Worm (Caenorhabditis elegans) whole organism, L1 larva: Measurements from ENCODE around the gene sri-18.

Experiments used
- C04F5.9 ChIP-seq: sonication (generic microtip); optimal IDR thresholded peaks from 2 replicates; lab custom pipeline; 2016; ENCODE audit warnings: missing genetic modification characterization, missing compliant biosample characterization
- aha-1 ChIP-seq: fragments of 150-350 bp; optimal IDR thresholded peaks from 2 replicates; lab custom pipeline; 2014; ENCODE audit warnings: missing biosample characterization, missing genetic modification characterization
- aly-2 ChIP-seq: fragments of 150-350 bp; optimal IDR thresholded peaks from 2 replicates; lab custom pipeline; 2014; ENCODE audit warnings: missing biosample characterization, missing genetic modification characterization
- blmp-1 ChIP-seq: fragments of 150-350 bp; optimal IDR thresholded peaks from 2 replicates; lab custom pipeline; 2014; ENCODE audit warnings: missing biosample characterization, missing genetic modification characterization
- ceh-8 ChIP-seq: fragments of 200-800 bp; sonication (Bioruptor generic); optimal IDR thresholded peaks from 2 replicates; lab custom pipeline; 2018; ENCODE audit warnings: mild to moderate bottlenecking, missing genetic modification characterization, moderate library complexity, missing compliant biosample characterization
- ceh-82 ChIP-seq, 3 experiments: fragments of 150-350 bp in 1 of 3; sonication (generic microtip) in 2 of 3; optimal IDR thresholded peaks; 2 replicates each; lab custom pipeline; 2014 to 2017; ENCODE audit warnings: missing biosample characterization in 3 of 3, missing genetic modification characterization in 3 of 3
- ceh-88 ChIP-seq: fragments of 200-800 bp; sonication (Bioruptor generic); IDR thresholded peaks from 2 replicates; pipeline ENCODE4 v1.3.6; 2022; ENCODE audit warnings: missing genetic modification characterization, missing compliant biosample characterization
- ceh-90 ChIP-seq: sonication (generic microtip); optimal IDR thresholded peaks from 2 replicates; lab custom pipeline; 2016; ENCODE audit warnings: missing genetic modification characterization, missing compliant biosample characterization
- ces-1 ChIP-seq: fragments of 150-350 bp; optimal IDR thresholded peaks from 2 replicates; lab custom pipeline; 2014; ENCODE audit warnings: missing biosample characterization, missing genetic modification reagents, missing genetic modification characterization
- dsc-1 ChIP-seq: sonication (generic microtip); optimal IDR thresholded peaks from 2 replicates; lab custom pipeline; 2016; ENCODE audit warnings: mild to moderate bottlenecking, missing genetic modification characterization, missing compliant biosample characterization
- efl-1 ChIP-seq, 4 experiments: fragments of 150-350 bp; optimal IDR thresholded peaks in 3 of 4; peaks in 1 of 4; 1 replicate in 1 of 4; 2 replicates in 3 of 4; lab custom pipeline; 2014; ENCODE audit warnings: missing biosample characterization in 2 of 4, missing genetic modification characterization in 2 of 4, missing genetic modification reagents in 2 of 4
- egl-13 ChIP-seq: sonication (generic microtip); optimal IDR thresholded peaks from 2 replicates; lab custom pipeline; 2016; ENCODE audit warnings: missing genotype, missing genetic modification reagents, missing genetic modification characterization, missing compliant biosample characterization
- elt-2 ChIP-seq: sonication (generic microtip); optimal IDR thresholded peaks from 2 replicates; lab custom pipeline; 2016; ENCODE audit warnings: missing genetic modification characterization, mild to moderate bottlenecking, inconsistent platforms, missing compliant biosample characterization, missing genetic modification reagents
- ets-5 ChIP-seq: fragments of 200-800 bp; sonication (Bioruptor generic); IDR thresholded peaks from 2 replicates; pipeline ENCODE4 v1.3.6; 2022; ENCODE audit warnings: missing genetic modification characterization, missing compliant biosample characterization
- fkh-10 ChIP-seq: sonication (generic microtip); optimal IDR thresholded peaks from 2 replicates; lab custom pipeline; 2017; ENCODE audit warnings: missing biosample characterization, missing genetic modification reagents, missing genetic modification characterization
- fos-1 ChIP-seq: fragments of 150-350 bp; optimal IDR thresholded peaks from 2 replicates; lab custom pipeline; 2014; ENCODE audit warnings: missing biosample characterization, missing genetic modification characterization
- irx-1 ChIP-seq: sonication (generic microtip); optimal IDR thresholded peaks from 2 replicates; lab custom pipeline; 2016; ENCODE audit warnings: missing genetic modification characterization, missing compliant biosample characterization
- isw-1 ChIP-seq: fragments of 200-800 bp; sonication (Bioruptor generic); IDR thresholded peaks from 2 replicates; pipeline ENCODE4 v1.3.6; 2022; ENCODE audit warnings: missing genetic modification characterization, missing compliant biosample characterization
- jun-1 ChIP-seq: fragments of 150-350 bp; optimal IDR thresholded peaks from 2 replicates; lab custom pipeline; 2014; ENCODE audit warnings: missing biosample characterization, missing genetic modification reagents, missing genetic modification characterization
- lin-13 ChIP-seq: fragments of 150-350 bp; optimal IDR thresholded peaks from 2 replicates; lab custom pipeline; 2014; ENCODE audit warnings: missing biosample characterization, missing genetic modification reagents, missing genetic modification characterization
- lin-14 ChIP-seq: fragments of 200-800 bp; sonication (Bioruptor generic); optimal IDR thresholded peaks from 2 replicates; lab custom pipeline; 2018; ENCODE audit warnings: mild to moderate bottlenecking, missing genetic modification characterization, moderate library complexity, missing compliant biosample characterization
- lin-35 ChIP-seq, 2 experiments: fragments of 150-350 bp; optimal IDR thresholded peaks; 2 replicates each; lab custom pipeline; 2014; ENCODE audit warnings: missing biosample characterization in 2 of 2, missing genetic modification characterization in 2 of 2, missing genetic modification reagents in 2 of 2
- lsy-2 ChIP-seq, 2 experiments: fragments of 150-350 bp; optimal IDR thresholded peaks; 2 replicates each; lab custom pipeline; 2014; ENCODE audit warnings: missing biosample characterization in 2 of 2, missing genetic modification characterization in 2 of 2
- nhr-19 ChIP-seq: fragments of 200-800 bp; sonication (Bioruptor generic); conservative IDR thresholded peaks from 2 replicates; pipeline ENCODE4 v1.3.6; 2022; ENCODE audit warnings: missing genetic modification characterization, missing compliant biosample characterization
- nhr-20 ChIP-seq: sonication (generic microtip); optimal IDR thresholded peaks from 2 replicates; lab custom pipeline; 2016; ENCODE audit warnings: mild to moderate bottlenecking, missing genetic modification characterization, missing compliant biosample characterization
- nhr-237 ChIP-seq: fragments of 150-350 bp; optimal IDR thresholded peaks from 2 replicates; lab custom pipeline; 2014; ENCODE audit warnings: missing biosample characterization, missing genetic modification characterization
- nhr-47 ChIP-seq: sonication (generic microtip); optimal IDR thresholded peaks from 2 replicates; lab custom pipeline; 2016; ENCODE audit warnings: mild to moderate bottlenecking, missing genetic modification characterization, moderate library complexity, missing compliant biosample characterization
- nhr-71 ChIP-seq: sonication (generic microtip); optimal IDR thresholded peaks from 2 replicates; lab custom pipeline; 2016; ENCODE audit warnings: mild to moderate bottlenecking, missing genetic modification characterization, moderate library complexity, missing compliant biosample characterization
- nhr-77 ChIP-seq: fragments of 150-350 bp; optimal IDR thresholded peaks from 2 replicates; lab custom pipeline; 2014; ENCODE audit warnings: missing biosample characterization, missing genetic modification characterization
- nhr-84 ChIP-seq: sonication (generic microtip); optimal IDR thresholded peaks from 2 replicates; lab custom pipeline; 2017; ENCODE audit warnings: missing biosample characterization, missing genetic modification characterization
- skn-1 ChIP-seq: fragments of 150-350 bp; optimal IDR thresholded peaks from 2 replicates; lab custom pipeline; 2014; ENCODE audit warnings: missing biosample characterization, missing genetic modification characterization
- snpc-4 ChIP-seq: fragments of 150-350 bp; optimal IDR thresholded peaks from 2 replicates; lab custom pipeline; 2014; ENCODE audit warnings: missing biosample characterization, missing genetic modification characterization
- swsn-7 ChIP-seq: sonication (generic microtip); optimal IDR thresholded peaks from 2 replicates; lab custom pipeline; 2016; ENCODE audit warnings: missing genetic modification characterization, missing compliant biosample characterization
- tbx-2 ChIP-seq: sonication (generic microtip); optimal IDR thresholded peaks from 2 replicates; lab custom pipeline; 2016; ENCODE audit warnings: missing genetic modification characterization, missing compliant biosample characterization
- unc-30 ChIP-seq: sonication (generic microtip); optimal IDR thresholded peaks from 2 replicates; lab custom pipeline; 2017; ENCODE audit warnings: missing biosample characterization, missing genetic modification characterization
- unc-86 ChIP-seq: sonication (generic microtip); optimal IDR thresholded peaks from 2 replicates; lab custom pipeline; 2016; ENCODE audit warnings: missing genetic modification characterization, missing compliant biosample characterization
- zag-1 ChIP-seq: fragments of 150-350 bp; optimal IDR thresholded peaks from 2 replicates; lab custom pipeline; 2014; ENCODE audit warnings: missing biosample characterization, missing genetic modification characterization
- zip-4 ChIP-seq: fragments of 200-800 bp; sonication (Bioruptor generic); optimal IDR thresholded peaks from 2 replicates; lab custom pipeline; 2018; ENCODE audit warnings: mild to moderate bottlenecking, missing genetic modification characterization, moderate library complexity, missing compliant biosample characterization
- ztf-4 ChIP-seq: fragments of 150-350 bp; optimal IDR thresholded peaks from 2 replicates; lab custom pipeline; 2014; ENCODE audit warnings: missing biosample characterization, missing genetic modification characterization

Gene sri-18

DNA sequence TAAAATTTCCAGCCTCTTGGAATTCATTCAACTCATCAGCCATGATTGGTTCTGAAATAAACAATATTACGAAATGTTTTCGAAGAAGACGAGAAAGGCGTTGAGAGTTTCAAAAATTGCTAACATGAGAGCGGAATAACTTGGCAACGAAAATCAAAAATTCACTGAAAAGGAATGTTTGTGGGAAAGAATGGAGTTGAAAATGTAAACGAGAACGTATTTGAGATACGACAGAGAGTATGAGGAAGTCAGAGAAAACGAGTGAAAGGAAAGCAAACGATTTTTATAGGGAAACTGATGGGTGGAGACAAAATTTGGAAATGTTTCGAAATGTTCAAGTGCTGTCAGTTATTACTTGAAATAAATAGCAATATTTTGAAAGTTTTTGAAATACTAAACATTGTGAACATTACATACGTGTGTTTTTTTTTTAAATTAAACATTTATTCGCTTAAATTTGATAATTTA, 5.3 kb downstream of the sri-18 start, which contains the start of gene rop-1:
Gene rop-1 (minus strand): TSS at position 51 of the 468 bp plus-strand sequence.
- TF ChIP-seq aha-1 (tag; lab: Kevin White, UChicago) (no peak), tbx-2 (tag; lab: Kevin White, UChicago) (no peak), dsc-1 (tag; lab: Kevin White, UChicago) (no peak), swsn-7 (tag; lab: Kevin White, UChicago) (no peak), irx-1 (no peak), elt-2 (tag; lab: Kevin White, UChicago) (peak; percentile 5), ceh-8 (GFP tag; lab: Kevin White, UChicago) (no peak), isw-1 (no peak), ets-5 (GFP tag; lab: Robert Waterston, UW) (no peak), lin-35 (GFP tag; optimal IDR thresholded peaks at IDR 0.05; lab: Kevin White, UChicago) (peak in 1 of 2 experiments; percentile 28), blmp-1 (tag; lab: Kevin White, UChicago) (peak; percentile 89), nhr-20 (tag; lab: Kevin White, UChicago) (peak; percentile 10), ceh-82 (tag; optimal IDR thresholded peaks at IDR 0.05; lab: Kevin White, UChicago) (peak in 1 of 3 experiments; percentile 3), lsy-2 (tag; optimal IDR thresholded peaks at IDR 0.05; lab: Kevin White, UChicago) (peak in 1 of 2 experiments; percentile 52), nhr-19 (GFP tag; lab: Robert Waterston, UW) (no peak), skn-1 (tag; lab: Kevin White, UChicago) (peak; percentile 67), nhr-84 (tag; lab: Kevin White, UChicago) (no peak), efl-1 (optimal IDR thresholded peaks at IDR 0.05; lab: Kevin White, UChicago) (peak in 1 of 2 experiments; percentile 26), efl-1 (GFP tag; optimal IDR thresholded peaks at IDR 0.05 in 1 of 2; lab: Kevin White, UChicago) (peak in 1 of 2 experiments; percentile 4), lin-14 (GFP tag; lab: Kevin White, UChicago) (peak; percentile 35), nhr-237 (tag; lab: Kevin White, UChicago) (no peak)

DNA sequence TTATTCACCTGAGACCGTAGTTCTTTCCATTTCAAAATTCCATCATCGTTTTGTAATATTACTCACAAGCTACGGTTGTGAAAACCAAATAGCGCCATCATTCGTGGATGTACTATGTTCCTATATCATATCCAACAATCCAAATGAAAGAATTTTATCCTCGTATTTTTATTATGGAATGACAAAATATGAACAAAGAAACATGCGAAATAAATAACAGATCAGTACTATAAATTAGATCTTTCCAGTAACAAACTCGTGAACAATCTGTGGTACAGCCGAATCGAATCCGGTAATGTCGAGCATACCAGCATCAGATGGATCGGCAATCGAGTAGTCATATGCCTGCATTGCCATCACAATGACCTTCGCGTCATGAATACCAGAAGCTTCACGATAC, 7.7 kb downstream of the sri-18 start:
- TF ChIP-seq ceh-82 (tag; optimal IDR thresholded peaks at IDR 0.05; lab: Kevin White, UChicago) (no peak), ceh-88 (no peak), jun-1 (tag; lab: Kevin White, UChicago) (no peak), nhr-237 (tag; lab: Kevin White, UChicago) (no peak), nhr-77 (no peak), nhr-71 (no peak), nhr-47 (tag; lab: Kevin White, UChicago) (no peak), isw-1 (no peak), egl-13 (no peak), ztf-4 (tag; lab: Kevin White, UChicago) (no peak), fkh-10 (GFP tag; lab: Kevin White, UChicago) (no peak)
- TF ChIP-seq, all 84 proteins: peak for 0

DNA sequence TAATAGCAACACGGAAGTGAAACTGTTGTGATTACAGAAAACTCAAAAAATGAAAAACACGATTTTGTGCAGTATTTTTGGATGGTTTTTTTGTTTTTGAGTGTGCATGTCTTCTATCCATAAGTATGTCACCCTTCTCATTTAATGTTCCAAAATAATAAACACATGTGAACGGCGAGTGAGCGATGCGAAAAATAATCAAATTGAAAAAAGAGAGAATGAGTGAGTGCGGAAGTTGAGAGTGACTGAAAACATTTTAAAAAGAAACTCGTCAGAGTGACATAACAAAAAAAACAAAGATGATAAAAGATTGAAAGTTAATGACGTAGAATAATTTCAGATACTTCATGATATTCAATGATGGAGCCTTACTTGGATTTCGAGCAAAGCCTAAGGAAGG, 10.8 kb downstream of the sri-18 start:
- TF ChIP-seq nhr-20 (tag; lab: Kevin White, UChicago) (no peak), aly-2 (no peak), zip-4 (GFP tag; lab: Kevin White, UChicago) (no peak), C04F5.9 (tag; lab: Kevin White, UChicago) (no peak), unc-86 (tag; lab: Kevin White, UChicago) (no peak), ceh-90 (no peak), ceh-82 (tag; optimal IDR thresholded peaks at IDR 0.05; lab: Kevin White, UChicago) (no peak), lin-13 (GFP tag; lab: Kevin White, UChicago) (no peak), ztf-4 (tag; lab: Kevin White, UChicago) (no peak), snpc-4 (tag; lab: Kevin White, UChicago) (no peak), dsc-1 (tag; lab: Kevin White, UChicago) (no peak), fos-1 (tag; lab: Kevin White, UChicago) (no peak), ces-1 (GFP tag; lab: Kevin White, UChicago) (no peak), unc-30 (tag; lab: Kevin White, UChicago) (no peak), zag-1 (tag; lab: Kevin White, UChicago) (no peak)
